Worm (Caenorhabditis elegans) whole organism, L3 larva: ENCODE measurements around the gene Y54G2A.37.

Source experiments
- R02D3.7 ChIP-seq: fragments of 150-350 bp; optimal IDR thresholded peaks from 2 replicates; lab custom pipeline; 2014; ENCODE audit warnings: missing biosample characterization, missing genetic modification characterization
- ceh-16 ChIP-seq: sonication (generic microtip); optimal IDR thresholded peaks from 2 replicates; lab custom pipeline; 2017; ENCODE audit warnings: missing biosample characterization, missing genetic modification characterization
- elt-2 ChIP-seq: sonication (generic microtip); optimal IDR thresholded peaks from 2 replicates; lab custom pipeline; 2016; ENCODE audit warnings: missing genetic modification reagents, mild to moderate bottlenecking, missing genetic modification characterization, missing compliant biosample characterization
- elt-3 ChIP-seq, 3 experiments: fragments of 150-350 bp in 1 of 3; sonication (generic microtip) in 2 of 3; optimal IDR thresholded peaks; 2 replicates in 2 of 3; 4 replicates in 1 of 3; lab custom pipeline; 2014 to 2017; ENCODE audit warnings: missing biosample characterization in 3 of 3, missing genetic modification characterization in 3 of 3
- eor-1 ChIP-seq, 2 experiments: fragments of 150-350 bp; optimal IDR thresholded peaks; 2 replicates each; lab custom pipeline; 2014 to 2018; ENCODE audit warnings: missing biosample characterization in 2 of 2, missing genetic modification characterization in 2 of 2
- fkh-10 ChIP-seq: sonication (generic microtip); optimal IDR thresholded peaks from 2 replicates; lab custom pipeline; 2017; ENCODE audit warnings: missing biosample characterization, missing genetic modification reagents, missing genetic modification characterization
- lin-15B ChIP-seq: fragments of 150-350 bp; optimal IDR thresholded peaks from 2 replicates; lab custom pipeline; 2014; ENCODE audit warnings: missing biosample characterization, missing genetic modification characterization
- lin-39 ChIP-seq: fragments of 150-350 bp; optimal IDR thresholded peaks from 2 replicates; lab custom pipeline; 2018; ENCODE audit warnings: missing biosample characterization, missing genetic modification reagents, missing genetic modification characterization
- mdl-1 ChIP-seq: fragments of 150-350 bp; optimal IDR thresholded peaks from 2 replicates; lab custom pipeline; 2014; ENCODE audit warnings: missing biosample characterization, missing genetic modification characterization
- nfya-1 ChIP-seq: sonication (generic microtip); optimal IDR thresholded peaks from 2 replicates; lab custom pipeline; 2017; ENCODE audit warnings: missing genetic modification characterization, mild to moderate bottlenecking, missing compliant biosample characterization, antibody characterized with exemption, moderate library complexity; ENCODE audit not compliant: insufficient read depth
- nhr-11 ChIP-seq: fragments of 150-350 bp; optimal IDR thresholded peaks from 2 replicates; lab custom pipeline; 2014; ENCODE audit warnings: missing biosample characterization, missing genetic modification characterization
- nhr-12 ChIP-seq: fragments of 150-350 bp; optimal IDR thresholded peaks from 2 replicates; lab custom pipeline; 2014; ENCODE audit warnings: missing biosample characterization, missing genetic modification characterization
- pha-4 ChIP-seq: fragments of 150-350 bp; optimal IDR thresholded peaks from 2 replicates; lab custom pipeline; 2014; ENCODE audit warnings: missing biosample characterization, missing genetic modification reagents, missing genetic modification characterization

DNA sequence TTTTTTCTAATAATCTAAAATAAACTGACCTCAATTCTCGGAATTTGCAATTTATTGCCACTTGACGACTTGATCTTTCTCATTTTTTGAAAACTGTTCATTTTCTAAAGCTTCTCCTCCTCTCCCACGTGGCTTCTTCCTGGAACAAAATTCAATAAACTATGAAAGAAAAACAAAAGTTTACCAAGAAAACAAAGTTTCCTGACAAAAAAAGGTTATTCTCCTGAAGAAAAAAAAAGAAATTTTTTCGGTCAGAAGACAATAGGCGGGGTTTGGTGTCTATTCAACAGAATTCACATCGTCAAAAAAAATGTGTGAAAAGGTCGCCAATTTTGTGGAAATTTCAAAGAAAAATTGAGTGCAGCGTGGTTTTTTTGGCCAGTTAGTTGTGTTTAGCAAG is 44.2 kb downstream of the Y54G2A.37 start, which contains the start of gene Y54G2A.16:
- TF ChIP-seq nhr-12 (no peak), eor-1 (tag; optimal IDR thresholded peaks at IDR 0.05; lab: Kevin White, UChicago) (no peak), nfya-1 (tag; lab: Kevin White, UChicago) (no peak), elt-3 (tag; optimal IDR thresholded peaks at IDR 0.05; lab: Kevin White, UChicago) (no peak), R02D3.7 (tag; lab: Kevin White, UChicago) (no peak), lin-39 (tag; lab: Kevin White, UChicago) (no peak), pha-4 (no peak), fkh-10 (GFP tag; lab: Kevin White, UChicago) (no peak), nhr-11 (tag; lab: Kevin White, UChicago) (no peak), ceh-16 (tag; lab: Kevin White, UChicago) (no peak), lin-15B (tag; lab: Kevin White, UChicago) (no peak), mdl-1 (tag; lab: Kevin White, UChicago) (no peak), elt-2 (tag; lab: Kevin White, UChicago) (no peak)
